Fruit fly (Drosophila melanogaster) Kc167 (cell line): ENCODE data around the gene lap.

Source experiments
- Sin3A ChIP-seq: fragments of >200 bp; optimal IDR thresholded peaks from 2 replicates; lab custom pipeline; 2018; ENCODE audit warnings: missing external identifiers
- h ChIP-seq: fragments of >200 bp; optimal IDR thresholded peaks from 3 replicates; lab custom pipeline; 2018; ENCODE audit warnings: missing external identifiers
- insv ChIP-seq: fragments of >200 bp; optimal IDR thresholded peaks from 3 replicates; lab custom pipeline; 2018; ENCODE audit warnings: missing external identifiers
- psq ChIP-seq: fragments of >200 bp; optimal IDR thresholded peaks from 2 replicates; lab custom pipeline; 2017; ENCODE audit warnings: missing external identifiers

DNA sequence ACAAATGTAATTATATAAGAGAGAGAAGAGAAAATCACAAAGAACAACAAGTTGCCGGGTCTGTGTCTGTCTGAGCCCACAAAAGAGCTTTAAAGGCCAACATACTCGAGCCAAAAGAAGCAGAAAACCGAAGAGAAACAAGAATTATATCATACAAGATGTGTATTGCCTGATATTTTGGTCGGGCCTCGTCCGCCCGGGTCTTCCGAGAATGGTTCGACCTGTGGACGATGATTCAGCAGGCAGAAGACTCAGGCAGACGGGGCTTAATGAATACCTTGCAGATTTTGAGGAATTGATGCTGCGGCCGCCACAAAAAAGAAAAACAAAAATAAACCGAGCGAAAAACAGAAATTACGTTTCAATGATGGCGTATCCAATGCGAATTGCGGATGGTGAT, 13.8 kb upstream of the lap start:
- TF ChIP-seq psq (lab: Kevin White, UChicago): no peak
- no peak for TF ChIP-seq insv (lab: Kevin White, UChicago)
- no peak for TF ChIP-seq h (lab: Kevin White, UChicago)
- TF ChIP-seq Sin3A (lab: Kevin White, UChicago): no peak
